Fruit fly (Drosophila melanogaster): Measurements from ENCODE around the gene CG32640.

dm6 chrX:13211357-13212137 is 33.7 kb downstream of the CG32640 start, which contains the start of gene sno:
- TF ChIP-seq nau (GFP tag; optimal IDR thresholded peaks at IDR 0.05) (no peak), Ssrp (tag; optimal IDR thresholded peaks at IDR 0.05) (no peak), pan (optimal IDR thresholded peaks at IDR 0.05) (no peak), pan (GFP tag; optimal IDR thresholded peaks at IDR 0.05 in 1 of 2, IDR thresholded peaks at IDR 0.05 in 1 of 2) (no peak)

Data from whole organism, embryonic.